Worm (Caenorhabditis elegans): Measurements from ENCODE around the gene M106.3.
A peak's percentile ranks its signal among the peaks of the same experiment; 100 is the strongest.

The M106.3 gene

DNA sequence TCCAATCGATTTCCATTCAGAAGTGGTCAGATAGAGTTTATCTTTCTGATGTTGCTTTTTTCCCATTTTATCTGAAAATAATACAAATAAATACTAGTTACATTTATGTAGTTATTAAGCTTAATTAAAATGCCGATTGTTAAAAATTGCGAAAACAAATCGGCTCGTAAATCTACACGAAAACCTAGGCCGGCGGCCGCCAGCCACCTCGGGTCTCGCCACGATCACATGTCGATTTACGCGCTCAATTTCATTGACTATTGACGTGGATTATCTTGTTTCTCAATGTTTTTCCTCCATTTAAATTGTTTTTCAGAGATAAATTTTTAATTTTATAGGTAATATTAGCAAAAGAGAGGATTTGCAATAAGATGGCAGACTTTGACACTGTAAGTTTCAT is 11.8 kb upstream of the M106.3 start, which contains the start of the genes cyn-4 and copz-1 (continued):
- TF ChIP-seq nhr-23 (tag; optimal IDR thresholded peaks at IDR 0.05): peak; percentile 83
- no peak for TF ChIP-seq nhr-28 (tag; optimal IDR thresholded peaks at IDR 0.05)
- TF ChIP-seq nhr-11 (tag; optimal IDR thresholded peaks at IDR 0.05): no peak
- TF ChIP-seq nhr-43 (tag; optimal IDR thresholded peaks at IDR 0.05; ENCODE audit: poor library complexity, severe bottlenecking): peak; percentile 75
- TF ChIP-seq mml-1 (tag; optimal IDR thresholded peaks at IDR 0.05): no peak
- no peak for TF ChIP-seq ZK546.5 (tag; optimal IDR thresholded peaks at IDR 0.05)
- TF ChIP-seq tbx-2 (tag; optimal IDR thresholded peaks at IDR 0.05): no peak
- TF ChIP-seq lin-15B (tag; optimal IDR thresholded peaks at IDR 0.05): peak; percentile 93
- TF ChIP-seq R02D3.7 (tag; optimal IDR thresholded peaks at IDR 0.05): peak; percentile 98
- TF ChIP-seq nhr-77 (tag; optimal IDR thresholded peaks at IDR 0.05): no peak

DNA sequence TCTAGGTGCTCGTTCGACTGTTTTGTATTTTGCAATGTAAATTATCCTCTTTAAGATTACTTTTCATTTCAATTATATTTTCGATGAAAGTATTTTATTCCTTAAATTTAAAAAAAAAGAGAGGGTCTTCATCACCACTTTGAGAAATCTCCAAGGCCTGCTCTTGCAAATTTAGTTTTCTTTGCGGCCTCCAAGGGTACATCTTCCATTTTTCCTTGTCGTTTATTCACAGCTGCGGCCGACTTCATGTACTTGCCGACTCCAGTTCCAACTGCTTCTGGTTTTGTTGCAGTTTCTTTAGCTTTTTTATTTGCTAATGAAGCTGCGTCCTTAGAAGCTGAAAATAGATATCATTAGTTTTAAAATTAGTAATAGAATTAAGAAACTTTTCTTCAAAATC is 10.0 kb upstream of the M106.3 start:
- TF ChIP-seq ama-1 (optimal IDR thresholded peaks at IDR 0.05) (no peak), ceh-28 (tag; optimal IDR thresholded peaks at IDR 0.05) (no peak), ztf-11 (tag; optimal IDR thresholded peaks at IDR 0.05) (no peak), nhr-11 (tag; optimal IDR thresholded peaks at IDR 0.05) (no peak), elt-2 (tag; optimal IDR thresholded peaks at IDR 0.05) (no peak), nhr-67 (tag; optimal IDR thresholded peaks at IDR 0.05) (no peak)

DNA sequence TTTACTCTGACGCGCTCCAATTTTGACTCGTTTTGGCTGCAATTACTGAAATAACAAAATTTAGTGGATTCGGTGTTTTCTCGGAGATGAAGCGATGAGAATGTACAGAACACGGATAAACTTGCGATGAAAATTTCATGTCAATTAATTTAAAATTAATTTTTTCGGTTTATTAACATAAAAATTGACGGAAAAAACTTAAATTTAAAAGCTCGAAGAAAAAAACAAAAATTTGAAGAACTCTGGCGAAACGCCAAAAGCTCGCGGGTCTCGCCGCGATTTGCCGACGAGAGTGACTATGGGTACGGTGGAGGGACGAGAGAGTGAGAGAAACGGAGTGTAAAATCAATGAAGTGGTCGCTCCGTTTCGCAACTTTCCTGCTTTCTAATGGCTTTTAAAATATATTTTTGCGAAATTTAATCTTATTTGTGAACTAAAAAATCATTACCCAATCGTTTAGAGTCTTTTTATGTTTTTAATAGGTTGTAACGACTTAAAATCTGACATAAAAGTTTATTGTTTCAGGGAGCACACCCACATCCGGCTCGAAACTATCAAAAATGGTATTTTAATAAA is 8.0 kb upstream of the M106.3 start, which contains the start of the genes gmps-1 and cap-2:
Gene gmps-1 (minus strand): TSS at position 51 of the 577 bp plus-strand sequence.
Gene cap-2 (plus strand): TSS at position 527 of the 577 bp plus-strand sequence.
- TF ChIP-seq mdl-1 (tag; optimal IDR thresholded peaks at IDR 0.05) (no peak), ceh-9 (tag; optimal IDR thresholded peaks at IDR 0.05) (no peak), ztf-4 (tag; optimal IDR thresholded peaks at IDR 0.05) (peak; percentile 55), nhr-67 (tag; optimal IDR thresholded peaks at IDR 0.05) (peak; percentile 11), fos-1 (tag; optimal IDR thresholded peaks at IDR 0.05) (no peak), elt-3 (tag; optimal IDR thresholded peaks at IDR 0.05) (peak in 1 of 3 experiments; percentile 35), nhr-28 (tag; optimal IDR thresholded peaks at IDR 0.05) (peak; percentile 68), pqm-1 (tag; optimal IDR thresholded peaks at IDR 0.05) (peak; percentile 74), unc-62 (GFP tag; optimal IDR thresholded peaks at IDR 0.05) (peak; percentile 73), elt-1 (tag; optimal IDR thresholded peaks at IDR 0.05) (peak; percentile 84), jun-1 (tag; optimal IDR thresholded peaks at IDR 0.05) (peak; percentile 95), nhr-12 (tag; optimal IDR thresholded peaks at IDR 0.05) (no peak), unc-39 (tag; optimal IDR thresholded peaks at IDR 0.05) (no peak), snpc-4 (tag; optimal IDR thresholded peaks at IDR 0.05) (peak; percentile 79), daf-12 (tag; optimal IDR thresholded peaks at IDR 0.05) (no peak), ceh-28 (tag; optimal IDR thresholded peaks at IDR 0.05) (peak; percentile 98), R02D3.7 (tag; optimal IDR thresholded peaks at IDR 0.05) (peak; percentile 98), egl-27 (tag; optimal IDR thresholded peaks at IDR 0.05) (peak; percentile 80), eor-1 (tag; optimal IDR thresholded peaks at IDR 0.05) (peak in 1 of 2 experiments; percentile 38), nfya-1 (tag; optimal IDR thresholded peaks at IDR 0.05; ENCODE audit: insufficient read depth) (peak; percentile 99), lsy-12 (tag; optimal IDR thresholded peaks at IDR 0.05) (peak; percentile 97), nhr-23 (tag; optimal IDR thresholded peaks at IDR 0.05) (peak; percentile 97), nhr-25 (tag; optimal IDR thresholded peaks at IDR 0.05) (peak; percentile 93), hmg-11 (tag; optimal IDR thresholded peaks at IDR 0.05) (peak; percentile 96), tbx-2 (tag; optimal IDR thresholded peaks at IDR 0.05) (peak; percentile 94), ztf-11 (tag; optimal IDR thresholded peaks at IDR 0.05) (no peak), mml-1 (tag; optimal IDR thresholded peaks at IDR 0.05) (no peak), egl-5 (tag; optimal IDR thresholded peaks at IDR 0.05) (peak; percentile 90), aly-2 (tag; optimal IDR thresholded peaks at IDR 0.05) (peak; percentile 54), lin-39 (tag; optimal IDR thresholded peaks at IDR 0.05) (peak; percentile 97), nhr-77 (tag; optimal IDR thresholded peaks at IDR 0.05) (peak; percentile 91), fkh-2 (tag; optimal IDR thresholded peaks at IDR 0.05) (no peak), ZK546.5 (tag; optimal IDR thresholded peaks at IDR 0.05) (peak; percentile 54), ceh-16 (tag; optimal IDR thresholded peaks at IDR 0.05) (no peak), fkh-10 (GFP tag; optimal IDR thresholded peaks at IDR 0.05) (peak; percentile 88), nhr-237 (tag; optimal IDR thresholded peaks at IDR 0.05) (no peak), nhr-43 (tag; optimal IDR thresholded peaks at IDR 0.05; ENCODE audit: poor library complexity, severe bottlenecking) (peak; percentile 96), ceh-82 (tag; optimal IDR thresholded peaks at IDR 0.05) (peak; percentile 95), lin-15B (tag; optimal IDR thresholded peaks at IDR 0.05) (peak; percentile 93), elt-2 (tag; optimal IDR thresholded peaks at IDR 0.05) (peak; percentile 72), sea-2 (GFP tag; optimal IDR thresholded peaks at IDR 0.05) (no peak), zag-1 (tag; optimal IDR thresholded peaks at IDR 0.05) (peak; percentile 68), nhr-11 (tag; optimal IDR thresholded peaks at IDR 0.05) (peak; percentile 74), skn-1 (tag; optimal IDR thresholded peaks at IDR 0.05) (peak; percentile 90), nhr-76 (tag; optimal IDR thresholded peaks at IDR 0.05) (no peak), ama-1 (optimal IDR thresholded peaks at IDR 0.05) (peak; percentile 77), pha-4 (tag; optimal IDR thresholded peaks at IDR 0.05) (peak; percentile 91)
